Fruit fly (Drosophila melanogaster) whole organism, prepupa: Measurements from ENCODE around the gene CG10943.

ENCODE experiments used
- CG10669 ChIP-seq: fragments of 200-800 bp; sonication (Bioruptor generic); optimal IDR thresholded peaks from 3 replicates; lab custom pipeline; 2018; ENCODE audit warnings: missing biosample characterization, mild to moderate bottlenecking, missing genetic modification characterization, moderate library complexity
- CG11294 ChIP-seq: fragments of 200-800 bp; sonication (Bioruptor generic); IDR thresholded peaks from 2 replicates; pipeline ENCODE4 v1.3.6; 2022; ENCODE audit warnings: missing biosample characterization, missing genetic modification characterization
- CG15336 ChIP-seq: fragments of 200-800 bp; sonication (Bioruptor generic); IDR thresholded peaks from 2 replicates; pipeline ENCODE4 v1.3.6; 2022; ENCODE audit warnings: missing biosample characterization, missing genetic modification characterization
- CG32006 ChIP-seq: fragments of 200-800 bp; sonication (Bioruptor generic); optimal IDR thresholded peaks from 3 replicates; lab custom pipeline; 2017; ENCODE audit warnings: missing biosample characterization, mild to moderate bottlenecking, missing genetic modification characterization
- CG6854 ChIP-seq: fragments of 200-800 bp; sonication (Bioruptor generic); optimal IDR thresholded peaks from 2 replicates; lab custom pipeline; 2017; ENCODE audit warnings: missing biosample characterization, mild to moderate bottlenecking, missing genetic modification characterization
- Eip93F ChIP-seq: fragments of 200-800 bp; sonication (Bioruptor generic); optimal IDR thresholded peaks from 2 replicates; lab custom pipeline; 2016; ENCODE audit warnings: missing biosample characterization, mild to moderate bottlenecking, missing genetic modification characterization
- Ets96B ChIP-seq: fragments of 200-800 bp; optimal IDR thresholded peaks from 2 replicates; lab custom pipeline; 2019; ENCODE audit warnings: missing biosample characterization, mild to moderate bottlenecking, missing genetic modification characterization, moderate library complexity
- Hr4 ChIP-seq: fragments of 200-800 bp; sonication (Bioruptor generic); optimal IDR thresholded peaks from 3 replicates; lab custom pipeline; 2016; ENCODE audit warnings: missing biosample characterization, missing genetic modification characterization
- Lpt ChIP-seq: fragments of 200-800 bp; sonication (Bioruptor generic); optimal IDR thresholded peaks from 3 replicates; lab custom pipeline; 2016; ENCODE audit warnings: missing biosample characterization, missing genetic modification characterization
- OdsH ChIP-seq: fragments of 200-800 bp; sonication (Bioruptor generic); optimal IDR thresholded peaks from 3 replicates; lab custom pipeline; 2016; ENCODE audit warnings: missing biosample characterization, missing genetic modification characterization
- eg ChIP-seq: fragments of 200-800 bp; sonication (Bioruptor generic); IDR thresholded peaks from 3 replicates; pipeline ENCODE4 v1.3.6; 2022; ENCODE audit warnings: missing biosample characterization, missing genetic modification characterization
- fd59A ChIP-seq: fragments of 200-800 bp; sonication (Bioruptor generic); optimal IDR thresholded peaks from 2 replicates; lab custom pipeline; 2017; ENCODE audit warnings: missing biosample characterization, mild to moderate bottlenecking, missing genetic modification characterization, missing genetic modification reagents
- svp ChIP-seq: fragments of 200-800 bp; sonication (Bioruptor generic); peaks from one replicate; lab custom pipeline; 2016; ENCODE audit warnings: missing biosample characterization, missing genetic modification characterization

dm6 chr3L:12874211-12874610, 11.5 kb upstream of the CG10943 start:
- no peak for TF ChIP-seq eg (GFP tag; lab: Robert Waterston, UW)
- TF ChIP-seq svp (GFP tag; lab: Kevin White, UChicago), result no peak
- no peak for TF ChIP-seq fd59A
- TF ChIP-seq CG32006 (GFP tag; lab: Kevin White, UChicago), result no peak
- no peak for TF ChIP-seq Hr4 (GFP tag; lab: Kevin White, UChicago)
- TF ChIP-seq CG11294 (GFP tag; lab: Robert Waterston, UW), result no peak
- TF ChIP-seq Lpt, result no peak
- no peak for TF ChIP-seq CG10669
- no peak for TF ChIP-seq Eip93F (GFP tag; lab: Kevin White, UChicago)
- no peak for TF ChIP-seq OdsH (GFP tag; lab: Kevin White, UChicago)
- no peak for TF ChIP-seq CG15336 (GFP tag; lab: Robert Waterston, UW)
- no peak for TF ChIP-seq CG6854 (GFP tag; lab: Kevin White, UChicago)
- TF ChIP-seq Ets96B (tag; lab: Kevin White, UChicago), result no peak
